Worm (Caenorhabditis elegans) whole organism, L1 larva: ENCODE data around the gene npp-3.

Source experiments
- hlh-4 ChIP-seq: sonication (generic microtip); optimal IDR thresholded peaks from 2 replicates; lab custom pipeline; 2016; ENCODE audit warnings: mild to moderate bottlenecking, missing genetic modification characterization, missing compliant biosample characterization
- lir-3 ChIP-seq: sonication (generic microtip); optimal IDR thresholded peaks from 2 replicates; lab custom pipeline; 2016; ENCODE audit warnings: mild to moderate bottlenecking, missing genetic modification characterization, moderate library complexity, missing compliant biosample characterization; ENCODE audit not compliant: poor library complexity

DNA sequence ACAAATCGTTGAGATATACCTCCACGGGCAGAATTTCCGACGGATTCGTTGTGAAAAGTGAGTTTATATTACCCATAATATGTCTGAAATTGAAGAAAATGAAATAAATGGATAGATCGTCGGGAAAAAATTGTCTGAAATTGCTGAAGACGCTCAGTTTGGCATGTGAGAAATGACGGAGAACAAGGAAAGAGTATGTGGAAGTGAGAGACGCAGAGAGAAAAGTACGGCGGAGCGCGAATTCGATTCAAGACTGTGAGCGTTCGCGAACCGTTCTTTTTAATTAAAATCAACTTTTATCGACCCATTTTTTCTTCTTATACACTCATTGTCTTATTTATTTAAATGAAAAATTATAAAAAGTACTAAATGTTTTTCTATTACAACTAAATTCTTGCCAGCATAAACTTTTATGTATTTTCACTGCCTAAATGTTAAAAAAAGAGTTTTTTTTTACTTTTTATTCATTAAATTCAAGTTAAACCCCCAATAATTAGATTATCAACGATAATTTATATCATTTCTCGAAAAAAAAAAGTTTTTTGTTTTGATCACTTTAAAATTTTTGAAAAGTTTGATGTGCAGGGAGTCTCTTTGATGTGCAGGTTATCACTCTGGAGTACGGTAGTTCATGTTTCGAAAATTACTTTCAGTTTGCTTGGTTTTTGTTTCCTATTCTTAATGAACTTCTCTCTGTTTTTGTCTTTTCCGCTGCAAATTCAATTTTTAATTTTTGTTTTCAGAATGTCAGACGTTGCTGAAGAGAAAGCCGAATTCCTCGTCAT is 41.4 kb upstream of the npp-3 start, which contains the start of the genes vps-15 and hmg-12:
- TF ChIP-seq lir-3 (tag; lab: Kevin White, UChicago) (no peak), hlh-4 (tag; lab: Kevin White, UChicago) (no peak)
